Worm (Caenorhabditis elegans): ENCODE measurements around the gene F54H12.10.
A peak's percentile ranks its signal among the peaks of the same experiment; 100 is the strongest.

F54H12.10 gene

ce11 chrIII:7978289-7978688 is 19.5 kb upstream of the F54H12.10 start:
- no peak for TF ChIP-seq lin-40 (tag; optimal IDR thresholded peaks at IDR 0.05)
- peak; percentile 10 for TF ChIP-seq nhr-80 (tag; optimal IDR thresholded peaks at IDR 0.05)
- peak; percentile 7 for TF ChIP-seq lsl-1 (GFP tag; optimal IDR thresholded peaks at IDR 0.05)
- TF ChIP-seq lag-1 (GFP tag; IDR thresholded peaks at IDR 0.05), result no peak
- peak; percentile 64 for TF ChIP-seq B0261.1 (tag; optimal IDR thresholded peaks at IDR 0.05)
- no peak for TF ChIP-seq sptf-2 (GFP tag; optimal IDR thresholded peaks at IDR 0.05)
- TF ChIP-seq ekl-4 (GFP tag; IDR thresholded peaks at IDR 0.05), result peak; percentile 47; the same call in 1 of the 2 replicates
- TF ChIP-seq die-1 (tag; optimal IDR thresholded peaks at IDR 0.05), result peak; percentile 17
- TF ChIP-seq rcor-1 (GFP tag; IDR thresholded peaks at IDR 0.05), result 0 out of 2 replicates have a peak, but pooled peaks have one; percentile 20
- no peak for TF ChIP-seq ceh-58 (GFP tag; IDR thresholded peaks at IDR 0.05)
- no peak for TF ChIP-seq nfya-1 (tag; optimal IDR thresholded peaks at IDR 0.05; ENCODE audit: borderline replicate concordance, insufficient read depth)
- TF ChIP-seq let-526 (GFP tag; IDR thresholded peaks at IDR 0.05), result no peak
- peak; percentile 66 for TF ChIP-seq lin-26 (GFP tag; IDR thresholded peaks at IDR 0.05)
- TF ChIP-seq let-607 (tag; optimal IDR thresholded peaks at IDR 0.05), result no peak
- no peak for TF ChIP-seq dox-1 (GFP tag; IDR thresholded peaks at IDR 0.05)
- TF ChIP-seq madf-6 (GFP tag; IDR thresholded peaks at IDR 0.05), result peak; percentile 61; the same call in 1 of the 2 replicates
- 0 out of 2 replicates have a peak, but pooled peaks have one; percentile 13 for TF ChIP-seq aptf-3 (GFP tag; IDR thresholded peaks at IDR 0.05)
- TF ChIP-seq T26A5.8 (tag; optimal IDR thresholded peaks at IDR 0.05), result no peak
- peak; percentile 26 for TF ChIP-seq lin-54 (GFP tag; optimal IDR thresholded peaks at IDR 0.05)
- TF ChIP-seq cebp-1 (GFP tag; IDR thresholded peaks at IDR 0.05), result no peak
- peak; percentile 9 for TF ChIP-seq cebp-1 (tag; optimal IDR thresholded peaks at IDR 0.05)
- TF ChIP-seq xnd-1 (tag; optimal IDR thresholded peaks at IDR 0.05), result no peak
- peak; percentile 13 for TF ChIP-seq ztf-26 (tag; optimal IDR thresholded peaks at IDR 0.05)
- TF ChIP-seq Y56A3A.18 (GFP tag; IDR thresholded peaks at IDR 0.05), result no peak
- TF ChIP-seq D2030.7 (GFP tag; IDR thresholded peaks at IDR 0.05), result peak; percentile 17; the same call in 1 of the 2 replicates
- TF ChIP-seq zfh-2 (GFP tag; conservative IDR thresholded peaks at IDR 0.05), result no peak
- TF ChIP-seq pha-4 (tag; optimal IDR thresholded peaks at IDR 0.05), result no peak
- TF ChIP-seq ztf-22 (GFP tag; optimal IDR thresholded peaks at IDR 0.05), result no peak
- peak; percentile 86 for TF ChIP-seq tbp1 (GFP tag; optimal IDR thresholded peaks at IDR 0.05)
- TF ChIP-seq rpc-1 (optimal IDR thresholded peaks at IDR 0.05), result peak; percentile 60
- TF ChIP-seq rpc-1 (tag; optimal IDR thresholded peaks at IDR 0.05), result peak; percentile 68
- TF ChIP-seq nfyb-1 (GFP tag; IDR thresholded peaks at IDR 0.05), result no peak
- TF ChIP-seq F33H1.4 (GFP tag; IDR thresholded peaks at IDR 0.05), result no peak
- TF ChIP-seq zim-3 (tag; optimal IDR thresholded peaks at IDR 0.05), result no peak
- TF ChIP-seq ztf-18 (tag; optimal IDR thresholded peaks at IDR 0.05), result peak; percentile 35

ce11 chrIII:7977777-7978176 is 19.0 kb upstream of the F54H12.10 start, which contains the start of gene C06G4.4:
TSS of gene C06G4.4 (minus strand) at chrIII:7977812.
- TF ChIP-seq tlf-1 (GFP tag; optimal IDR thresholded peaks at IDR 0.05) (no peak), ztf-18 (tag; optimal IDR thresholded peaks at IDR 0.05) (no peak), efl-1 (GFP tag; optimal IDR thresholded peaks at IDR 0.05) (no peak), xnd-1 (tag; optimal IDR thresholded peaks at IDR 0.05) (peak; percentile 29), K12H6.12 (tag; optimal IDR thresholded peaks at IDR 0.05) (no peak), Y56A3A.18 (GFP tag; IDR thresholded peaks at IDR 0.05) (no peak), rec-8 (tag; optimal IDR thresholded peaks at IDR 0.05) (no peak), zfh-2 (GFP tag; conservative IDR thresholded peaks at IDR 0.05) (no peak), aptf-3 (GFP tag; IDR thresholded peaks at IDR 0.05) (no peak), bed-1 (GFP tag; IDR thresholded peaks at IDR 0.05) (no peak), dpl-1 (GFP tag; optimal IDR thresholded peaks at IDR 0.05) (peak; percentile 2), F37B4.10 (GFP tag; IDR thresholded peaks at IDR 0.05) (no peak), pha-4 (tag; optimal IDR thresholded peaks at IDR 0.05) (no peak), madf-6 (GFP tag; IDR thresholded peaks at IDR 0.05) (peak; percentile 81), attf-3 (GFP tag; conservative IDR thresholded peaks at IDR 0.05) (no peak), ceh-91 (GFP tag; IDR thresholded peaks at IDR 0.05) (no peak), nfyb-1 (GFP tag; IDR thresholded peaks at IDR 0.05) (no peak), chd-7 (tag; optimal IDR thresholded peaks at IDR 0.05) (no peak), ekl-4 (GFP tag; IDR thresholded peaks at IDR 0.05) (no peak), cebp-1 (GFP tag; IDR thresholded peaks at IDR 0.05) (no peak), cebp-1 (tag; optimal IDR thresholded peaks at IDR 0.05) (no peak), ccch-3 (GFP tag; optimal IDR thresholded peaks at IDR 0.05) (no peak), madf-8 (GFP tag; conservative IDR thresholded peaks at IDR 0.05) (peak; percentile 77), Y53G8AR.9 (GFP tag; conservative IDR thresholded peaks at IDR 0.05) (no peak), athp-1 (tag; optimal IDR thresholded peaks at IDR 0.05) (no peak)
